Worm (Caenorhabditis elegans) whole organism, L4 larva: Measurements from ENCODE around the gene mig-32.

Experiments used
- F26F4.8 ChIP-seq: fragments of 200-800 bp; sonication (Bioruptor generic); conservative IDR thresholded peaks from 2 replicates; pipeline ENCODE4 v1.3.6; 2022; ENCODE audit warnings: missing genetic modification characterization, missing compliant biosample characterization
- F37D6.2 ChIP-seq: sonication (generic microtip); optimal IDR thresholded peaks from 2 replicates; lab custom pipeline; 2016; ENCODE audit warnings: mild to moderate bottlenecking, missing genetic modification characterization, missing compliant biosample characterization
- F44E2.7 ChIP-seq: fragments of 200-800 bp; sonication (Bioruptor generic); IDR thresholded peaks from 2 replicates; pipeline ENCODE4 v2.1.2; 2022; ENCODE audit warnings: missing genetic modification characterization, missing compliant biosample characterization
- T20F7.1 ChIP-seq: fragments of 200-800 bp; sonication (Bioruptor generic); optimal IDR thresholded peaks from 2 replicates; lab custom pipeline; 2018; ENCODE audit warnings: mild to moderate bottlenecking, missing genetic modification characterization, missing compliant biosample characterization
- T26A8.4 ChIP-seq: fragments of 200-800 bp; sonication (Bioruptor generic); IDR thresholded peaks from 2 replicates; pipeline ENCODE4 v1.3.6; 2022; ENCODE audit warnings: missing genetic modification characterization, missing compliant biosample characterization
- Y105C5A.15 ChIP-seq: fragments of 200-800 bp; sonication (Bioruptor generic); IDR thresholded peaks from 2 replicates; pipeline ENCODE4 v1.3.6; 2022; ENCODE audit warnings: missing genetic modification characterization, missing compliant biosample characterization
- ZK337.2 ChIP-seq: fragments of 200-800 bp; sonication (Bioruptor generic); IDR thresholded peaks from 2 replicates; pipeline ENCODE4 v1.3.6; 2022; ENCODE audit warnings: missing genetic modification reagents, missing genetic modification characterization, missing compliant biosample characterization
- aly-2 ChIP-seq: sonication (generic microtip); optimal IDR thresholded peaks from 2 replicates; lab custom pipeline; 2018; ENCODE audit warnings: missing biosample characterization, missing genetic modification characterization
- ceh-20 ChIP-seq: fragments of 200-800 bp; sonication (Bioruptor generic); IDR thresholded peaks from 2 replicates; pipeline ENCODE4 v1.3.6; 2022; ENCODE audit warnings: missing genetic modification reagents, missing genetic modification characterization, missing compliant biosample characterization
- ceh-28 ChIP-seq: fragments of 150-350 bp; optimal IDR thresholded peaks from 2 replicates; lab custom pipeline; 2014; ENCODE audit warnings: missing biosample characterization, missing genetic modification reagents, missing genetic modification characterization
- ceh-44 ChIP-seq: fragments of 200-800 bp; sonication (Bioruptor generic); IDR thresholded peaks from 2 replicates; pipeline ENCODE4 v1.3.6; 2022; ENCODE audit warnings: missing genetic modification reagents, missing genetic modification characterization, missing compliant biosample characterization
- cey-2 ChIP-seq: sonication (generic microtip); optimal IDR thresholded peaks from 3 replicates; lab custom pipeline; 2017; ENCODE audit warnings: missing genetic modification characterization, mild to moderate bottlenecking, missing compliant biosample characterization, antibody characterized with exemption, borderline replicate concordance; ENCODE audit not compliant: insufficient read depth
- daf-16 ChIP-seq, 3 experiments: sonication (generic microtip); optimal IDR thresholded peaks; 2 replicates each; lab custom pipeline; 2016 to 2017; ENCODE audit warnings: missing genetic modification characterization in 3 of 3, missing genetic modification reagents in 3 of 3, mild to moderate bottlenecking in 2 of 3, missing compliant biosample characterization in 2 of 3, missing biosample characterization in 1 of 3, moderate library complexity in 1 of 3
- daf-8 ChIP-seq: fragments of 200-800 bp; sonication (Bioruptor generic); IDR thresholded peaks from 2 replicates; pipeline ENCODE4 v1.3.6; 2022; ENCODE audit warnings: missing genetic modification characterization, missing compliant biosample characterization
- dpl-1 ChIP-seq: fragments of 150-350 bp; optimal IDR thresholded peaks from 2 replicates; lab custom pipeline; 2014; ENCODE audit warnings: missing biosample characterization, missing genetic modification reagents, missing genetic modification characterization
- duxl-1 ChIP-seq: sonication (generic microtip); optimal IDR thresholded peaks from 2 replicates; lab custom pipeline; 2016; ENCODE audit warnings: mild to moderate bottlenecking, missing genetic modification characterization, moderate library complexity, missing compliant biosample characterization; ENCODE audit not compliant: poor library complexity
- dve-1 ChIP-seq: sonication (generic microtip); optimal IDR thresholded peaks from 2 replicates; lab custom pipeline; 2017; ENCODE audit warnings: antibody characterized with exemption, mild to moderate bottlenecking, missing genetic modification characterization, missing compliant biosample characterization; ENCODE audit not compliant: insufficient read depth
- egl-27 ChIP-seq: sonication (generic microtip); optimal IDR thresholded peaks from 3 replicates; lab custom pipeline; 2017; ENCODE audit warnings: missing biosample characterization, missing genetic modification reagents, missing genetic modification characterization
- fkh-10 ChIP-seq: fragments of 150-350 bp; optimal IDR thresholded peaks from 2 replicates; lab custom pipeline; 2014; ENCODE audit warnings: missing biosample characterization, missing genetic modification reagents, missing genetic modification characterization
- fos-1 ChIP-seq: fragments of 150-350 bp; optimal IDR thresholded peaks from 2 replicates; lab custom pipeline; 2014; ENCODE audit warnings: missing biosample characterization, missing genetic modification characterization
- gei-8 ChIP-seq: fragments of 200-800 bp; sonication (Bioruptor generic); optimal IDR thresholded peaks from 2 replicates; lab custom pipeline; 2018; ENCODE audit warnings: mild to moderate bottlenecking, missing genetic modification characterization, missing compliant biosample characterization
- hif-1 ChIP-seq, 2 experiments: sonication (generic microtip); optimal IDR thresholded peaks; 2 replicates each; lab custom pipeline; 2016 to 2017; ENCODE audit warnings: missing compliant biosample characterization in 2 of 2, missing genetic modification characterization in 2 of 2, missing genetic modification reagents in 2 of 2, missing genotype in 2 of 2, mild to moderate bottlenecking in 1 of 2
- lin-13 ChIP-seq: fragments of 150-350 bp; optimal IDR thresholded peaks from 2 replicates; lab custom pipeline; 2014; ENCODE audit warnings: missing biosample characterization, missing genetic modification reagents, missing genetic modification characterization
- lin-38 ChIP-seq: fragments of 200-800 bp; sonication (Bioruptor generic); IDR thresholded peaks from 2 replicates; pipeline ENCODE4 v1.3.6; 2022; ENCODE audit warnings: missing genetic modification reagents, missing genetic modification characterization, missing compliant biosample characterization
- lin-39 ChIP-seq: fragments of 150-350 bp; optimal IDR thresholded peaks from 2 replicates; lab custom pipeline; 2014; ENCODE audit warnings: missing biosample characterization, missing genetic modification reagents, missing genetic modification characterization
- lir-3 ChIP-seq: sonication (generic microtip); optimal IDR thresholded peaks from 2 replicates; lab custom pipeline; 2016; ENCODE audit warnings: mild to moderate bottlenecking, missing genetic modification characterization, missing compliant biosample characterization
- madf-9 ChIP-seq: fragments of 200-800 bp; sonication (Bioruptor generic); conservative IDR thresholded peaks from 2 replicates; pipeline ENCODE4 v1.3.6; 2022; ENCODE audit warnings: missing genetic modification reagents, missing genetic modification characterization, missing compliant biosample characterization
- mep-1 ChIP-seq: fragments of 150-350 bp; sonication (generic microtip); optimal IDR thresholded peaks from 3 replicates; lab custom pipeline; 2014; ENCODE audit warnings: missing biosample characterization, missing genetic modification characterization
- mes-2 ChIP-seq: sonication (generic microtip); optimal IDR thresholded peaks from 2 replicates; lab custom pipeline; 2016; ENCODE audit warnings: missing genotype, mild to moderate bottlenecking, missing genetic modification characterization, missing compliant biosample characterization; ENCODE audit not compliant: poor library complexity, severe bottlenecking
- mxl-2 ChIP-seq: fragments of 200-800 bp; sonication (Bioruptor generic); conservative IDR thresholded peaks from 2 replicates; pipeline ENCODE4 v1.3.6; 2022; ENCODE audit warnings: missing genetic modification reagents, missing genetic modification characterization, missing compliant biosample characterization
- nhr-10 ChIP-seq: fragments of 150-350 bp; optimal IDR thresholded peaks from 2 replicates; lab custom pipeline; 2014; ENCODE audit warnings: missing biosample characterization, missing genetic modification characterization
- nhr-11 ChIP-seq: fragments of 150-350 bp; optimal IDR thresholded peaks from 2 replicates; lab custom pipeline; 2014; ENCODE audit warnings: missing biosample characterization, missing genetic modification characterization
- nhr-25 ChIP-seq: sonication (generic microtip); optimal IDR thresholded peaks from 2 replicates; lab custom pipeline; 2017; ENCODE audit warnings: missing genetic modification characterization, mild to moderate bottlenecking, missing compliant biosample characterization, antibody characterized with exemption, moderate library complexity, borderline replicate concordance; ENCODE audit not compliant: insufficient read depth
- nhr-41 ChIP-seq: fragments of 200-800 bp; sonication (Bioruptor generic); IDR thresholded peaks from 2 replicates; pipeline ENCODE4 v1.3.6; 2022; ENCODE audit warnings: missing genetic modification reagents, missing genetic modification characterization, missing compliant biosample characterization
- nhr-48 ChIP-seq: sonication (generic microtip); optimal IDR thresholded peaks from 2 replicates; lab custom pipeline; 2016; ENCODE audit warnings: mild to moderate bottlenecking, missing genetic modification characterization, missing compliant biosample characterization
- pha-4 ChIP-seq, 2 experiments: fragments of 150-350 bp in 1 of 2; fragments of 200-800 bp in 1 of 2; sonication (Bioruptor generic) in 1 of 2; IDR thresholded peaks in 1 of 2; optimal IDR thresholded peaks in 1 of 2; 2 replicates each; pipeline versions ENCODE4 v1.3.6 to Lab custom; 2014 to 2022; ENCODE audit warnings: missing genetic modification characterization in 2 of 2, missing genetic modification reagents in 2 of 2, missing biosample characterization in 1 of 2, missing compliant biosample characterization in 1 of 2
- saeg-2 ChIP-seq: fragments of 200-800 bp; sonication (Bioruptor generic); IDR thresholded peaks from 2 replicates; pipeline ENCODE4 v1.3.6; 2022; ENCODE audit warnings: missing genetic modification reagents, missing genetic modification characterization, missing compliant biosample characterization
- sdz-12 ChIP-seq: fragments of 200-800 bp; sonication (Bioruptor generic); optimal IDR thresholded peaks from 2 replicates; lab custom pipeline; 2018; ENCODE audit warnings: mild to moderate bottlenecking, missing genetic modification characterization, missing compliant biosample characterization
- snpc-1.2 ChIP-seq: fragments of 200-800 bp; sonication (Bioruptor generic); IDR thresholded peaks from 2 replicates; pipeline ENCODE4 v1.3.6; 2022; ENCODE audit warnings: missing genetic modification reagents, missing genetic modification characterization, missing compliant biosample characterization
- spr-3 ChIP-seq: fragments of 200-800 bp; sonication (Bioruptor generic); optimal IDR thresholded peaks from 2 replicates; lab custom pipeline; 2018; ENCODE audit warnings: mild to moderate bottlenecking, missing genetic modification characterization, missing compliant biosample characterization
- tag-97 ChIP-seq: fragments of 200-800 bp; sonication (Bioruptor generic); IDR thresholded peaks from 2 replicates; pipeline ENCODE4 v1.3.6; 2022; ENCODE audit warnings: missing genetic modification characterization, missing compliant biosample characterization
- tra-1 ChIP-seq: fragments of 200-800 bp; sonication (Bioruptor generic); IDR thresholded peaks from 2 replicates; pipeline ENCODE4 v1.3.6; 2022; ENCODE audit warnings: missing genetic modification reagents, missing genetic modification characterization, missing compliant biosample characterization
- unc-130 ChIP-seq: sonication (generic microtip); optimal IDR thresholded peaks from 2 replicates; lab custom pipeline; 2016; ENCODE audit warnings: missing genetic modification reagents, missing genetic modification characterization, missing compliant biosample characterization
- unc-62 ChIP-seq, 3 experiments: fragments of 150-350 bp in 1 of 3; sonication (generic microtip); optimal IDR thresholded peaks in 2 of 3; peaks in 1 of 3; 1 replicate in 1 of 3; 2 replicates in 2 of 3; lab custom pipeline; 2014 to 2017; ENCODE audit warnings: missing biosample characterization in 3 of 3, missing genetic modification characterization in 3 of 3, missing genetic modification reagents in 3 of 3, missing genotype in 1 of 3
- vab-7 ChIP-seq: fragments of 200-800 bp; sonication (Bioruptor generic); IDR thresholded peaks from 2 replicates; pipeline ENCODE4 v1.3.6; 2022; ENCODE audit warnings: missing genetic modification reagents, missing genetic modification characterization, missing compliant biosample characterization
- zag-1 ChIP-seq: fragments of 150-350 bp; optimal IDR thresholded peaks from 2 replicates; lab custom pipeline; 2014; ENCODE audit warnings: missing biosample characterization, missing genetic modification characterization
- zfp-2 ChIP-seq: sonication (generic microtip); optimal IDR thresholded peaks from 2 replicates; lab custom pipeline; 2016; ENCODE audit warnings: mild to moderate bottlenecking, missing genetic modification characterization, missing compliant biosample characterization

The mig-32 gene

ce11 chrIV:12086498-12086897 is 5.5 kb downstream of the mig-32 start (continued):
- peak; percentile 75 for TF ChIP-seq sdz-12 (GFP tag; lab: Kevin White, UChicago)
- TF ChIP-seq fos-1 (tag; lab: Kevin White, UChicago): no peak
- peak; percentile 74 for TF ChIP-seq dve-1 (tag; lab: Kevin White, UChicago)
- no peak for TF ChIP-seq nhr-11
- TF ChIP-seq madf-9 (GFP tag; lab: Robert Waterston, UW): peak; percentile 69; the same call in 1 of the 2 replicates
- peak in 1 of 2 experiments; percentile 47 for TF ChIP-seq hif-1 (tag; optimal IDR thresholded peaks at IDR 0.05; lab: Kevin White, UChicago)
- TF ChIP-seq ceh-20 (GFP tag; lab: Robert Waterston, UW): peak; percentile 86
- TF ChIP-seq nhr-41 (GFP tag; lab: Robert Waterston, UW): 0 out of 2 replicates have a peak, but pooled peaks have one; percentile 29
- peak; percentile 94 for TF ChIP-seq F44E2.7
- TF ChIP-seq unc-62 (GFP tag; optimal IDR thresholded peaks at IDR 0.05 in 1 of 2; lab: Kevin White, UChicago): no peak
- TF ChIP-seq unc-62 (tag; optimal IDR thresholded peaks at IDR 0.05; lab: Kevin White, UChicago): no peak
- peak; percentile 71 for TF ChIP-seq lir-3 (tag; lab: Kevin White, UChicago)
- no peak for TF ChIP-seq zag-1 (tag; lab: Kevin White, UChicago)
- no peak for TF ChIP-seq ceh-28 (tag; lab: Kevin White, UChicago)
- TF ChIP-seq ceh-44 (GFP tag; lab: Robert Waterston, UW): peak; percentile 59; the same call in 1 of the 2 replicates
- peak; percentile 51; the same call in 1 of the 2 replicates for TF ChIP-seq saeg-2 (GFP tag; lab: Robert Waterston, UW)
- peak; percentile 61 for TF ChIP-seq F37D6.2 (tag; lab: Kevin White, UChicago)
- peak; percentile 60 for TF ChIP-seq zfp-2 (tag; lab: Kevin White, UChicago)
- TF ChIP-seq duxl-1 (tag; lab: Kevin White, UChicago): no peak
- TF ChIP-seq daf-8 (GFP tag; lab: Robert Waterston, UW): peak; percentile 47; the same call in 1 of the 2 replicates
- TF ChIP-seq mes-2 (tag; lab: Kevin White, UChicago): peak; percentile 89
- peak; percentile 89 for TF ChIP-seq mep-1 (tag; lab: Kevin White, UChicago)
- peak; percentile 95 for TF ChIP-seq vab-7 (GFP tag; lab: Robert Waterston, UW)
- peak; percentile 82 for TF ChIP-seq tra-1 (GFP tag; lab: Robert Waterston, UW)
- TF ChIP-seq mxl-2: peak; percentile 66
- peak; percentile 48 for TF ChIP-seq dpl-1 (GFP tag; lab: Kevin White, UChicago)
- peak; percentile 14 for TF ChIP-seq aly-2 (tag; lab: Kevin White, UChicago)
- TF ChIP-seq lin-13 (GFP tag; lab: Kevin White, UChicago): peak; percentile 77
- TF ChIP-seq lin-38 (GFP tag; lab: Robert Waterston, UW): peak; percentile 88
- TF ChIP-seq nhr-25 (tag; lab: Kevin White, UChicago): peak; percentile 87
- TF ChIP-seq snpc-1.2 (GFP tag; lab: Robert Waterston, UW): peak; percentile 92
- TF ChIP-seq T20F7.1 (GFP tag; lab: Kevin White, UChicago): no peak
- TF ChIP-seq Y105C5A.15: peak; percentile 94
- peak; percentile 71 for TF ChIP-seq unc-130 (GFP tag; lab: Kevin White, UChicago)
- TF ChIP-seq spr-3 (GFP tag; lab: Kevin White, UChicago): peak; percentile 79
- peak; percentile 86 for TF ChIP-seq ZK337.2
- TF ChIP-seq cey-2 (tag; lab: Kevin White, UChicago): no peak
- no peak for TF ChIP-seq tag-97
- TF ChIP-seq lin-39 (tag; lab: Kevin White, UChicago): no peak
- peak; percentile 88 for TF ChIP-seq gei-8 (GFP tag; lab: Kevin White, UChicago)
- TF ChIP-seq nhr-10: no peak
- peak; percentile 66 to 85 for TF ChIP-seq daf-16 (GFP tag; optimal IDR thresholded peaks at IDR 0.05; lab: Kevin White, UChicago)
- TF ChIP-seq daf-16 (tag; optimal IDR thresholded peaks at IDR 0.05; lab: Kevin White, UChicago): peak; percentile 64
- TF ChIP-seq fkh-10: no peak
- peak; percentile 89 for TF ChIP-seq F26F4.8 (GFP tag; lab: Robert Waterston, UW)
- TF ChIP-seq T26A8.4 (GFP tag; lab: Robert Waterston, UW): peak; percentile 84
- no peak for TF ChIP-seq egl-27
- peak; percentile 69 for TF ChIP-seq nhr-48 (tag; lab: Kevin White, UChicago)
- peak; percentile 91 for TF ChIP-seq pha-4 (GFP tag; IDR thresholded peaks at IDR 0.05; lab: Robert Waterston, UW)
- TF ChIP-seq pha-4 (tag; optimal IDR thresholded peaks at IDR 0.05; lab: Kevin White, UChicago): no peak
